Worm (Caenorhabditis elegans) whole organism, late embryonic: ENCODE data around the gene oat-1.

ENCODE experiments used
- F13H6.1 ChIP-seq: sonication (generic microtip); optimal IDR thresholded peaks from 2 replicates; lab custom pipeline; 2016; ENCODE audit warnings: missing genetic modification characterization, missing compliant biosample characterization
- ama-1 ChIP-seq: fragments of 150-350 bp; optimal IDR thresholded peaks from 2 replicates; lab custom pipeline; 2014
- che-1 ChIP-seq: sonication (generic microtip); optimal IDR thresholded peaks from 2 replicates; lab custom pipeline; 2016; ENCODE audit warnings: mild to moderate bottlenecking, missing genetic modification characterization, missing compliant biosample characterization
- dmd-4 ChIP-seq: sonication (generic microtip); optimal IDR thresholded peaks from 2 replicates; lab custom pipeline; 2016; ENCODE audit warnings: borderline replicate concordance, missing genetic modification characterization, missing compliant biosample characterization
- elt-2 ChIP-seq: sonication (generic microtip); optimal IDR thresholded peaks from 2 replicates; lab custom pipeline; 2016; ENCODE audit warnings: missing genetic modification reagents, missing genetic modification characterization, missing compliant biosample characterization
- hlh-15 ChIP-seq: sonication (generic microtip); optimal IDR thresholded peaks from 2 replicates; lab custom pipeline; 2016; ENCODE audit warnings: missing genetic modification characterization, missing compliant biosample characterization
- lin-11 ChIP-seq: fragments of 200-800 bp; sonication (Bioruptor generic); optimal IDR thresholded peaks from 2 replicates; lab custom pipeline; 2018; ENCODE audit warnings: mild to moderate bottlenecking, missing genetic modification characterization, missing compliant biosample characterization
- pax-1 ChIP-seq: fragments of 150-350 bp; optimal IDR thresholded peaks from 2 replicates; lab custom pipeline; 2014; ENCODE audit warnings: missing biosample characterization, missing genetic modification characterization
- pha-4 ChIP-seq: fragments of 150-350 bp; optimal IDR thresholded peaks from 2 replicates; lab custom pipeline; 2018; ENCODE audit warnings: missing biosample characterization, missing genetic modification reagents, missing genetic modification characterization
- rnt-1 ChIP-seq: sonication (generic microtip); optimal IDR thresholded peaks from 2 replicates; lab custom pipeline; 2016; ENCODE audit warnings: missing genetic modification characterization, missing compliant biosample characterization
- sdc-2 ChIP-seq: sonication (generic microtip); optimal IDR thresholded peaks from 2 replicates; lab custom pipeline; 2016; ENCODE audit warnings: missing genotype, missing genetic modification characterization, missing compliant biosample characterization
- tbx-2 ChIP-seq: sonication (generic microtip); optimal IDR thresholded peaks from 2 replicates; lab custom pipeline; 2016; ENCODE audit warnings: missing genetic modification characterization, missing compliant biosample characterization
- unc-86 ChIP-seq: sonication (generic microtip); optimal IDR thresholded peaks from 2 replicates; lab custom pipeline; 2016; ENCODE audit warnings: missing genetic modification characterization, missing compliant biosample characterization
- ztf-16 ChIP-seq: sonication (generic microtip); optimal IDR thresholded peaks from 2 replicates; lab custom pipeline; 2017; ENCODE audit warnings: missing genetic modification characterization, missing compliant biosample characterization

- TF ChIP-seq ama-1 (lab: Kevin White, UChicago): no peak
- no peak for TF ChIP-seq hlh-15 (tag; lab: Kevin White, UChicago)
- TF ChIP-seq ztf-16: no peak
- TF ChIP-seq dmd-4 (tag; lab: Kevin White, UChicago): no peak
- TF ChIP-seq pha-4: no peak
- no peak for TF ChIP-seq tbx-2
- TF ChIP-seq sdc-2 (tag; lab: Kevin White, UChicago): no peak
- TF ChIP-seq che-1 (tag; lab: Kevin White, UChicago): no peak
- TF ChIP-seq elt-2 (tag; lab: Kevin White, UChicago): no peak
- no peak for TF ChIP-seq rnt-1 (tag; lab: Kevin White, UChicago)
- no peak for TF ChIP-seq pax-1 (tag; lab: Kevin White, UChicago)
- TF ChIP-seq F13H6.1: no peak
- TF ChIP-seq unc-86 (tag; lab: Kevin White, UChicago): no peak
- TF ChIP-seq lin-11 (tag; lab: Kevin White, UChicago): no peak
These were observed 4.5 kb upstream of the oat-1 start, which contains the start of gene spp-10 for ce11 chrIV:8476880-8477279.
